Worm (Caenorhabditis elegans): ENCODE results near the gene T19D12.10.

DNA sequence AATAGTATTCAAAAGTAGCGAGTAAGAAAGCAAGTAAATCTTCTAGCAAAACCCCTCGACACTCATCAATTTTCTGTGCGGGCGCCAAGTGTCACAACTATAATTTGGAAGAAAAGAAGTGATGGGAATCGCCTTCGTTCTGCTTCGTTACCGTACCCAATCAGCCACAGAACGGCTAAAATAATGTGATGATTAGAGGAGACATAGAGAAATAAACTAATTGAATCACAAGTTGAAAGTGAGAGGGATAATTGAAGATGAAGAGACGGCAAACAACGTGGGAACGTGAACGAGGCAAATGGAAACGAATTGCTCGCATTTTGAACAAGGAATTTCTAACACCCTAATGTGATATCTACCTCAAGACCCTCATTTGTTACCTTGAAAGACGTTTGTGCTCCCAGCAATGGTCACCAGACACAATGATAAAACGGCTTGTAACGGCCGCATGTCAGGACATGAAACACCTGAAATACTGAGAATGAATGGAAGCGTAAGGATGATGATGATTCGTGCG is 16.0 kb downstream of the T19D12.10 start, which contains the start of gene T19D12.6:
- TF ChIP-seq dao-5 (tag; optimal IDR thresholded peaks at IDR 0.05) = no peak
- no peak for TF ChIP-seq W03F9.2 (tag; optimal IDR thresholded peaks at IDR 0.05)
- TF ChIP-seq him-1 (tag; optimal IDR thresholded peaks at IDR 0.05) = no peak
